Fruit fly (Drosophila melanogaster): ENCODE measurements around the gene CG33493.

CG33493 gene

DNA sequence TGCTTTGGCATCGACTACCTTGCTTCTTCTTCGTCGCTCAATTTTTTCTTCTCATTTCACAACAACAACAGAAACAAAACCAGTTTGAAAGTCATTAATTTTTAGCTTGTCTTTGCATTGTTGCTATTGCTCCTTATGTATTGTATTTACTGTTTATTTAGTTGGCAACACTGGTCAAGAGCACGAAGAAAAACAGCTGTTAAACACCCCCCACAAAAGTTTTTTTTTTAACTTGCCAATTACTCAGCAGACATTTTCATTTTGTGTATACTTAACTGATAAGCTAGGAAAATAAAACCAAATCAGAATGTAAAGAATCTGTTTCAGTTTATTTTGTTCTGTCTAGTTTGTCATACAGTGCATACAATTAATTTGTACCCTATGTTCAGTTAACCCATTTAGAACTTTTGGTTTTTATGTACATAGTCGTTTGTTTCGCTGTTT is 13.2 kb downstream of the CG33493 start (continued):
- TF ChIP-seq CG4854 (GFP tag; optimal IDR thresholded peaks at IDR 0.05) = no peak
- TF ChIP-seq CG12155 (GFP tag; optimal IDR thresholded peaks at IDR 0.05) = no peak
- no peak for TF ChIP-seq nmo (GFP tag; optimal IDR thresholded peaks at IDR 0.05)
- peak; percentile 30 for TF ChIP-seq Sox100B (GFP tag; optimal IDR thresholded peaks at IDR 0.05)
- no peak for TF ChIP-seq CG34224 (GFP tag; IDR thresholded peaks at IDR 0.05; ENCODE audit: partially characterized antibody)
- no peak for TF ChIP-seq ab (GFP tag; optimal IDR thresholded peaks at IDR 0.05)
- peak; percentile 42 for TF ChIP-seq CG31441 (GFP tag; IDR thresholded peaks at IDR 0.05)
- no peak for TF ChIP-seq CG12744 (GFP tag; optimal IDR thresholded peaks at IDR 0.05)
- peak; percentile 47 for TF ChIP-seq sqz (GFP tag; optimal IDR thresholded peaks at IDR 0.05)
- no peak for TF ChIP-seq Dp (GFP tag; optimal IDR thresholded peaks at IDR 0.05)
- TF ChIP-seq ci (GFP tag; IDR thresholded peaks at IDR 0.05) = 0 out of 3 replicates have a peak, but pooled peaks have one; percentile 32
- TF ChIP-seq MBD-R2 (GFP tag; IDR thresholded peaks at IDR 0.05) = no peak
- TF ChIP-seq Xbp1 (GFP tag; optimal IDR thresholded peaks at IDR 0.05) = no peak
- TF ChIP-seq Blimp-1 (GFP tag; optimal IDR thresholded peaks at IDR 0.05) = peak; percentile 38
- TF ChIP-seq Hsf (GFP tag; optimal IDR thresholded peaks at IDR 0.05) = peak; percentile 29
- TF ChIP-seq Oli (tag; optimal IDR thresholded peaks at IDR 0.05) = no peak
- TF ChIP-seq btn (GFP tag; optimal IDR thresholded peaks at IDR 0.05) = no peak
- TF ChIP-seq CG13775 (GFP tag; optimal IDR thresholded peaks at IDR 0.05) = peak; percentile 22
- no peak for TF ChIP-seq CG4730 (GFP tag; IDR thresholded peaks at IDR 0.05)
- peak; percentile 32 for TF ChIP-seq CG17568 (GFP tag; optimal IDR thresholded peaks at IDR 0.05)
- no peak for TF ChIP-seq unc-4 (GFP tag; IDR thresholded peaks at IDR 0.05; ENCODE audit: partially characterized antibody)
- TF ChIP-seq CkIIα-i1 (GFP tag; IDR thresholded peaks at IDR 0.05) = no peak
- TF ChIP-seq trh (GFP tag; optimal IDR thresholded peaks at IDR 0.05) = no peak
- TF ChIP-seq YL-1 (GFP tag; optimal IDR thresholded peaks at IDR 0.05) = no peak
- no peak for TF ChIP-seq CG16779 (GFP tag; IDR thresholded peaks at IDR 0.05)
- no peak for TF ChIP-seq CG16815 (GFP tag; optimal IDR thresholded peaks at IDR 0.05)
- TF ChIP-seq Optix (GFP tag; IDR thresholded peaks at IDR 0.05) = no peak
- no peak for TF ChIP-seq CG4617 (GFP tag; optimal IDR thresholded peaks at IDR 0.05; ENCODE audit: borderline replicate concordance)
- TF ChIP-seq D (optimal IDR thresholded peaks at IDR 0.05) = no peak
- TF ChIP-seq D (GFP tag; optimal IDR thresholded peaks at IDR 0.05) = no peak
- TF ChIP-seq CG9817 (tag; optimal IDR thresholded peaks at IDR 0.05) = no peak
- TF ChIP-seq CG17829 (tag; optimal IDR thresholded peaks at IDR 0.05) = no peak
- TF ChIP-seq tup (GFP tag; optimal IDR thresholded peaks at IDR 0.05) = no peak
- no peak for TF ChIP-seq Spps (tag; optimal IDR thresholded peaks at IDR 0.05)
- no peak for TF ChIP-seq fu2 (GFP tag; optimal IDR thresholded peaks at IDR 0.05)
- 0 out of 3 replicates have a peak, but pooled peaks have one; percentile 13 for TF ChIP-seq row (GFP tag; IDR thresholded peaks at IDR 0.05)
- no peak for TF ChIP-seq CG9876 (GFP tag; optimal IDR thresholded peaks at IDR 0.05)
- TF ChIP-seq CG11247 (GFP tag; IDR thresholded peaks at IDR 0.05) = no peak
- TF ChIP-seq Fer3 (tag; optimal IDR thresholded peaks at IDR 0.05) = no peak
- no peak for TF ChIP-seq prd (optimal IDR thresholded peaks at IDR 0.05)
- TF ChIP-seq prd (GFP tag; IDR thresholded peaks at IDR 0.05) = 0 out of 3 replicates have a peak, but pooled peaks have one; percentile 12
- TF ChIP-seq ara (GFP tag; IDR thresholded peaks at IDR 0.05) = no peak
- no peak for TF ChIP-seq CG9609 (GFP tag; optimal IDR thresholded peaks at IDR 0.05)
- TF ChIP-seq nerfin-1 (tag; optimal IDR thresholded peaks at IDR 0.05) = peak; percentile 0
- no peak for TF ChIP-seq exex (tag; optimal IDR thresholded peaks at IDR 0.05)
- no peak for TF ChIP-seq CG10431 (GFP tag; optimal IDR thresholded peaks at IDR 0.05)
- no peak for TF ChIP-seq da (GFP tag; optimal IDR thresholded peaks at IDR 0.05)
- no peak for TF ChIP-seq Side (GFP tag; optimal IDR thresholded peaks at IDR 0.05)
- TF ChIP-seq sob (GFP tag; IDR thresholded peaks at IDR 0.05) = 0 out of 2 replicates have a peak, but pooled peaks have one; percentile 37
- no peak for TF ChIP-seq Usf (GFP tag; optimal IDR thresholded peaks at IDR 0.05)
- TF ChIP-seq NC2α (GFP tag; optimal IDR thresholded peaks at IDR 0.05) = no peak
- no peak for TF ChIP-seq br (optimal IDR thresholded peaks at IDR 0.05)
- no peak for TF ChIP-seq CG6689 (GFP tag; IDR thresholded peaks at IDR 0.05)

Data from whole organism, embryonic.